Fruit fly (Drosophila melanogaster) whole organism, wandering third instar larva: Measurements from ENCODE around the gene CG31415.

Experiments used
- Hnf4 ChIP-seq: fragments of 200-800 bp; sonication (Bioruptor generic); optimal IDR thresholded peaks from 2 replicates; lab custom pipeline; 2016; ENCODE audit warnings: missing biosample characterization, mild to moderate bottlenecking, missing genetic modification characterization
- Hr78 ChIP-seq: fragments of >200 bp; optimal IDR thresholded peaks from 2 replicates; lab custom pipeline; 2017; ENCODE audit warnings: missing biosample characterization, missing genetic modification characterization
- Myc ChIP-seq: fragments of >200 bp; optimal IDR thresholded peaks from 2 replicates; lab custom pipeline; 2017
- OdsH ChIP-seq: fragments of 200-800 bp; sonication (Bioruptor generic); optimal IDR thresholded peaks from 2 replicates; lab custom pipeline; 2016; ENCODE audit warnings: missing biosample characterization, mild to moderate bottlenecking, missing genetic modification characterization
- br ChIP-seq: fragments of 200-800 bp; sonication (Bioruptor generic); optimal IDR thresholded peaks from 2 replicates; lab custom pipeline; 2016; ENCODE audit warnings: missing biosample characterization, missing genetic modification characterization
- dl ChIP-seq, 2 experiments: fragments of 175-275, 200-275 bp in 1 of 2; fragments of 200-275 bp in 1 of 2; sonication (Bioruptor generic); optimal IDR thresholded peaks; lab custom pipeline; 2018; ENCODE audit warnings: mild to moderate bottlenecking in 2 of 2, missing biosample characterization in 2 of 2, missing genetic modification characterization in 2 of 2, moderate library complexity in 2 of 2; ENCODE audit not compliant: partially characterized antibody in 2 of 2, insufficient read depth in 1 of 2
- dmrt93B ChIP-seq: fragments of 200-800 bp; sonication (Bioruptor generic); optimal IDR thresholded peaks from 2 replicates; lab custom pipeline; 2018; ENCODE audit warnings: missing biosample characterization, mild to moderate bottlenecking, missing genetic modification characterization
- fru ChIP-seq: fragments of 200-800 bp; sonication (Bioruptor generic); optimal IDR thresholded peaks from 3 replicates; lab custom pipeline; 2016; ENCODE audit warnings: missing biosample characterization, mild to moderate bottlenecking, missing genetic modification characterization
- jim ChIP-seq: fragments of 175-275, 200-325 bp; sonication (Bioruptor generic); optimal IDR thresholded peaks from 2 replicates; lab custom pipeline; 2016; ENCODE audit warnings: missing biosample characterization, mild to moderate bottlenecking, missing genetic modification characterization
- sv ChIP-seq: fragments of 200-800 bp; sonication (Bioruptor generic); optimal IDR thresholded peaks from 3 replicates; lab custom pipeline; 2016; ENCODE audit warnings: missing biosample characterization, missing genetic modification characterization
- tai ChIP-seq: sonication (Bioruptor generic); optimal IDR thresholded peaks from 2 replicates; lab custom pipeline; 2016; ENCODE audit warnings: missing biosample characterization, missing genetic modification characterization
- usp ChIP-seq: fragments of >200 bp; optimal IDR thresholded peaks from 2 replicates; lab custom pipeline; 2017; ENCODE audit warnings: missing biosample characterization, missing genetic modification characterization

- TF ChIP-seq Hr78 (GFP tag; lab: Kevin White, UChicago) (no peak), usp (GFP tag; lab: Kevin White, UChicago) (no peak), dl (GFP tag; optimal IDR thresholded peaks at IDR 0.05; lab: Kevin White, UChicago; ENCODE audit: insufficient read depth in 1 of 2, partially characterized antibody in 2 of 2) (no peak), OdsH (no peak), dmrt93B (GFP tag; lab: Kevin White, UChicago) (no peak), jim (GFP tag; lab: Kevin White, UChicago) (no peak), br (GFP tag; lab: Kevin White, UChicago) (no peak), fru (GFP tag; lab: Kevin White, UChicago) (no peak), Hnf4 (GFP tag; lab: Kevin White, UChicago) (no peak), Myc (lab: Kevin White, UChicago) (no peak), sv (GFP tag; lab: Kevin White, UChicago) (no peak), tai (GFP tag; lab: Kevin White, UChicago) (no peak)
Observed at dm6 chr3R:9754487-9754886, 11.2 kb downstream of the CG31415 start, which contains the start of gene Tti1.
